Fruit fly (Drosophila melanogaster) whole organism: Measurements from ENCODE around the gene NC2beta.

Experiments used
- CG8478 ChIP-seq: fragments of >200 bp; optimal IDR thresholded peaks from 2 replicates; lab custom pipeline; 2018; ENCODE audit warnings: inconsistent platforms
- EcR ChIP-seq, 2 experiments: fragments of >200 bp; optimal IDR thresholded peaks; 2 replicates each; lab custom pipeline; 2017; ENCODE audit warnings: missing biosample characterization in 2 of 2, missing genetic modification characterization in 2 of 2, missing genetic modification reagents in 2 of 2
- psq ChIP-seq: fragments of >200 bp; optimal IDR thresholded peaks from 2 replicates; lab custom pipeline; 2017

DNA sequence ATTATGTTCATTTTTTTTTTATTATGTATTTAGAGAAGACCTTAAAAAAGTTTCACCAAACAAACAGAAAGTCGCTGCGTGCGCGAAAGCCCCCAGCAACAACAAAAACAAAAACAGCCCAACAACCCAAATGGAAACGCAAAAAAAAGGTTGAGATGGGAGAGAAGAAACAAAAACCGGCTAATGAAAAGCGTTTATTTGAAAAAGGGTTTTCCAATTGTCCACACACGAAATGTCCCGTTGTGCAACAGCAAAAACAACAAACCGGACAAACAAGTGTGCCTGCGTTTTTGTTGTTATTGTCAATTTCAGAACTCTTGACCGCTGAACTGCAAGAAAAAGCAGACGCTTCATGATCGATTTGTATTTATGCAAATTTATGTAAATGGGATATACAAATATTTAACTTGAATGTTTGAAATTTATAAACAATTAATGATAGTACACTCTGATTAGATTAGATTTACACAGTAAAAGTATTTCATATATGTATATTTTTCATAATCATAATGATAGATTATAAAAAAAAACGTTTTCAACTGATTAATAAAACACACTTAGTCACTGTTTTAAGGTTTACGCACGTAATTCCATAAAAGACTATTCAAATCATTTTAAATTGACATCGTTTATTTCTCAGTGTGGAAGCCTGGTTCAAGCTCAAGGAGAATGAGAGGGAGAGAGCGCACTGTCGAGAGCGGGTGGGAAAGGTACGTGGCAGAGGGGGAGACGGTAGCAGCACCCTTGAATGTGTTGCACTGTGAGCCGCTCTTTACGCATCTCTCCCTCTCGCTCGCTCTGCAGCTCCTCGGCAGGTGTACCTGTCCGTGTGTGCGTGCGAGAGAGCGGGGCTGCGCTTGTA is 49.0 kb downstream of the NC2beta start:
- TF ChIP-seq psq (lab: Kevin White, UChicago) (no peak), CG8478 (no peak), EcR (GFP tag; optimal IDR thresholded peaks at IDR 0.05; lab: Kevin White, UChicago) (no peak)
